Worm (Caenorhabditis elegans) whole organism, L1 larva: Measurements from ENCODE around the gene mpst-7.

Experiments used
- C04F5.9 ChIP-seq: sonication (generic microtip); optimal IDR thresholded peaks from 2 replicates; lab custom pipeline; 2016; ENCODE audit warnings: missing genetic modification characterization, missing compliant biosample characterization
- aha-1 ChIP-seq: fragments of 150-350 bp; optimal IDR thresholded peaks from 2 replicates; lab custom pipeline; 2014; ENCODE audit warnings: missing biosample characterization, missing genetic modification characterization
- alr-1 ChIP-seq: fragments of 200-800 bp; sonication (Bioruptor generic); optimal IDR thresholded peaks from 2 replicates; lab custom pipeline; 2018; ENCODE audit warnings: borderline replicate concordance, mild to moderate bottlenecking, missing genetic modification characterization, missing compliant biosample characterization
- aly-2 ChIP-seq: fragments of 150-350 bp; optimal IDR thresholded peaks from 2 replicates; lab custom pipeline; 2014; ENCODE audit warnings: missing biosample characterization, missing genetic modification characterization
- blmp-1 ChIP-seq: fragments of 150-350 bp; optimal IDR thresholded peaks from 2 replicates; lab custom pipeline; 2014; ENCODE audit warnings: missing biosample characterization, missing genetic modification characterization
- ceh-63 ChIP-seq: fragments of 200-800 bp; sonication (Bioruptor generic); optimal IDR thresholded peaks from 2 replicates; lab custom pipeline; 2018; ENCODE audit warnings: mild to moderate bottlenecking, missing genetic modification characterization, missing compliant biosample characterization
- ceh-88 ChIP-seq: fragments of 200-800 bp; sonication (Bioruptor generic); IDR thresholded peaks from 2 replicates; pipeline ENCODE4 v1.3.6; 2022; ENCODE audit warnings: missing genetic modification characterization, missing compliant biosample characterization
- dsc-1 ChIP-seq: sonication (generic microtip); optimal IDR thresholded peaks from 2 replicates; lab custom pipeline; 2016; ENCODE audit warnings: mild to moderate bottlenecking, missing genetic modification characterization, missing compliant biosample characterization
- egl-13 ChIP-seq: sonication (generic microtip); optimal IDR thresholded peaks from 2 replicates; lab custom pipeline; 2016; ENCODE audit warnings: missing genotype, missing genetic modification reagents, missing genetic modification characterization, missing compliant biosample characterization
- elt-2 ChIP-seq: sonication (generic microtip); optimal IDR thresholded peaks from 2 replicates; lab custom pipeline; 2016; ENCODE audit warnings: missing genetic modification characterization, mild to moderate bottlenecking, inconsistent platforms, missing compliant biosample characterization, missing genetic modification reagents
- elt-3 ChIP-seq, 6 experiments: fragments of 150-350 bp in 1 of 6; sonication (generic microtip); optimal IDR thresholded peaks; 2 replicates each; lab custom pipeline; 2017 to 2018; ENCODE audit warnings: missing biosample characterization in 6 of 6, missing genetic modification characterization in 6 of 6, inconsistent platforms in 1 of 6
- fkh-10 ChIP-seq: sonication (generic microtip); optimal IDR thresholded peaks from 2 replicates; lab custom pipeline; 2017; ENCODE audit warnings: missing biosample characterization, missing genetic modification reagents, missing genetic modification characterization
- fos-1 ChIP-seq: fragments of 150-350 bp; optimal IDR thresholded peaks from 2 replicates; lab custom pipeline; 2014; ENCODE audit warnings: missing biosample characterization, missing genetic modification characterization
- grh-1 ChIP-seq: fragments of 200-800 bp; sonication (Bioruptor generic); IDR thresholded peaks from 2 replicates; pipeline ENCODE4 v1.3.6; 2022; ENCODE audit warnings: missing genetic modification reagents, missing genetic modification characterization, missing compliant biosample characterization
- lin-14 ChIP-seq: fragments of 200-800 bp; sonication (Bioruptor generic); optimal IDR thresholded peaks from 2 replicates; lab custom pipeline; 2018; ENCODE audit warnings: mild to moderate bottlenecking, missing genetic modification characterization, moderate library complexity, missing compliant biosample characterization
- lin-15B ChIP-seq: fragments of 150-350 bp; sonication (generic microtip); optimal IDR thresholded peaks from 3 replicates; lab custom pipeline; 2014; ENCODE audit warnings: missing biosample characterization, missing genetic modification characterization
- lin-35 ChIP-seq, 2 experiments: fragments of 150-350 bp; optimal IDR thresholded peaks; 2 replicates each; lab custom pipeline; 2014; ENCODE audit warnings: missing biosample characterization in 2 of 2, missing genetic modification characterization in 2 of 2, missing genetic modification reagents in 2 of 2
- mdl-1 ChIP-seq, 2 experiments: fragments of 150-350 bp; optimal IDR thresholded peaks; 2 replicates each; lab custom pipeline; 2014 to 2017; ENCODE audit warnings: missing biosample characterization in 2 of 2, missing genetic modification characterization in 2 of 2, inconsistent platforms in 1 of 2
- nhr-11 ChIP-seq: fragments of 150-350 bp; optimal IDR thresholded peaks from 2 replicates; lab custom pipeline; 2014; ENCODE audit warnings: missing biosample characterization, missing genetic modification characterization
- nhr-20 ChIP-seq: sonication (generic microtip); optimal IDR thresholded peaks from 2 replicates; lab custom pipeline; 2016; ENCODE audit warnings: mild to moderate bottlenecking, missing genetic modification characterization, missing compliant biosample characterization
- nhr-47 ChIP-seq: sonication (generic microtip); optimal IDR thresholded peaks from 2 replicates; lab custom pipeline; 2016; ENCODE audit warnings: mild to moderate bottlenecking, missing genetic modification characterization, moderate library complexity, missing compliant biosample characterization
- nhr-77 ChIP-seq: fragments of 150-350 bp; optimal IDR thresholded peaks from 2 replicates; lab custom pipeline; 2014; ENCODE audit warnings: missing biosample characterization, missing genetic modification characterization
- nhr-85 ChIP-seq: sonication (generic microtip); peaks from one replicate; lab custom pipeline; 2016; ENCODE audit warnings: missing genetic modification characterization, inconsistent platforms, missing compliant biosample characterization
- pax-3 ChIP-seq: fragments of 200-800 bp; sonication (Bioruptor generic); optimal IDR thresholded peaks from 2 replicates; lab custom pipeline; 2018; ENCODE audit warnings: mild to moderate bottlenecking, missing genetic modification characterization, moderate library complexity, missing compliant biosample characterization
- rnt-1 ChIP-seq: sonication (generic microtip); optimal IDR thresholded peaks from 2 replicates; lab custom pipeline; 2016; ENCODE audit warnings: mild to moderate bottlenecking, missing genetic modification characterization, moderate library complexity, missing compliant biosample characterization
- snu-23 ChIP-seq: sonication (generic microtip); optimal IDR thresholded peaks from 2 replicates; lab custom pipeline; 2016; ENCODE audit warnings: missing genetic modification characterization, missing compliant biosample characterization
- sptf-1 ChIP-seq: fragments of 150-350 bp; optimal IDR thresholded peaks from 2 replicates; lab custom pipeline; 2014; ENCODE audit warnings: missing biosample characterization, missing genetic modification characterization
- tlp-1 ChIP-seq: fragments of 150-350 bp; optimal IDR thresholded peaks from 2 replicates; lab custom pipeline; 2014; ENCODE audit warnings: missing biosample characterization, missing genetic modification characterization
- unc-130 ChIP-seq: fragments of 150-350 bp; optimal IDR thresholded peaks from 2 replicates; lab custom pipeline; 2017; ENCODE audit warnings: missing biosample characterization, missing genetic modification characterization, inconsistent platforms
- unc-98 ChIP-seq: fragments of 200-800 bp; sonication (Bioruptor generic); IDR thresholded peaks from 2 replicates; pipeline ENCODE4 v1.3.6; 2022; ENCODE audit warnings: missing genetic modification characterization, missing compliant biosample characterization
- zag-1 ChIP-seq: fragments of 150-350 bp; optimal IDR thresholded peaks from 2 replicates; lab custom pipeline; 2014; ENCODE audit warnings: missing biosample characterization, missing genetic modification characterization
- zip-4 ChIP-seq: fragments of 200-800 bp; sonication (Bioruptor generic); optimal IDR thresholded peaks from 2 replicates; lab custom pipeline; 2018; ENCODE audit warnings: mild to moderate bottlenecking, missing genetic modification characterization, moderate library complexity, missing compliant biosample characterization
- ztf-11 ChIP-seq, 2 experiments: sonication (generic microtip); optimal IDR thresholded peaks; 2 replicates each; lab custom pipeline; 2016 to 2017; ENCODE audit warnings: missing genetic modification characterization in 2 of 2, missing biosample characterization in 1 of 2, missing compliant biosample characterization in 1 of 2

The mpst-7 gene

DNA sequence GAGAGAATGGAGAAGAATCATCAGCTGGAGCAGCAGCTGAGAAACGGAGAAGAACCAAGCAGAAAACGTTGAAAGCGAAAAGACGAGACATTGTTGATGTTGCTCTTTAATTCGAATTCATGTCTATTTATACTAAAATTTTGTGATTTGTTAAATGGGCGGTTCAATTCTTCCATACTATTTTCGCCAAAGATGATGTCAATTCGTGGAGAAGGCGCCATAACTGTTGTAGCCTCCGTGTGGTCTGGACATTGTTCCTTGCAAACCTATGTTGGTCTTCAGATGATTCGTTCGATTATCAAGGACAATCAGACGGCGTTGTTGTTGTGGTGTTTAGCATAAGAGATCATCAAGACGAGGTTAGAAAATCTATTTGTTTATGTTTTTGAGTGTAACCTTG, 36.5 kb upstream of the mpst-7 start, which contains the start of gene far-3:
TSS of gene far-3 (minus strand) at position 101 of the 400 bp plus-strand sequence.
- TF ChIP-seq ceh-88 (GFP tag; lab: Robert Waterston, UW) (no peak), egl-13 (tag; lab: Kevin White, UChicago) (no peak), tlp-1 (no peak), nhr-20 (tag; lab: Kevin White, UChicago) (no peak), fos-1 (tag; lab: Kevin White, UChicago) (no peak), ceh-63 (GFP tag; lab: Kevin White, UChicago) (no peak), unc-130 (no peak), ztf-11 (tag; optimal IDR thresholded peaks at IDR 0.05; lab: Kevin White, UChicago) (no peak), snu-23 (GFP tag; lab: Kevin White, UChicago) (no peak), C04F5.9 (tag; lab: Kevin White, UChicago) (no peak), pax-3 (tag; lab: Kevin White, UChicago) (no peak), zag-1 (tag; lab: Kevin White, UChicago) (no peak), aly-2 (tag; lab: Kevin White, UChicago) (no peak), elt-2 (tag; lab: Kevin White, UChicago) (no peak)
- TF ChIP-seq, all 84 proteins: peak for 0

ce11 chrV:12995269-12995668, 34.3 kb upstream of the mpst-7 start, which contains the start of gene far-5:
TSS of gene far-5 (plus strand) at chrV:12995569.
- TF ChIP-seq blmp-1 (tag; lab: Kevin White, UChicago) (peak; percentile 30), zip-4 (GFP tag; lab: Kevin White, UChicago) (no peak), elt-3 (tag; optimal IDR thresholded peaks at IDR 0.05; lab: Kevin White, UChicago) (peak in 1 of 6 experiments; percentile 29)

DNA sequence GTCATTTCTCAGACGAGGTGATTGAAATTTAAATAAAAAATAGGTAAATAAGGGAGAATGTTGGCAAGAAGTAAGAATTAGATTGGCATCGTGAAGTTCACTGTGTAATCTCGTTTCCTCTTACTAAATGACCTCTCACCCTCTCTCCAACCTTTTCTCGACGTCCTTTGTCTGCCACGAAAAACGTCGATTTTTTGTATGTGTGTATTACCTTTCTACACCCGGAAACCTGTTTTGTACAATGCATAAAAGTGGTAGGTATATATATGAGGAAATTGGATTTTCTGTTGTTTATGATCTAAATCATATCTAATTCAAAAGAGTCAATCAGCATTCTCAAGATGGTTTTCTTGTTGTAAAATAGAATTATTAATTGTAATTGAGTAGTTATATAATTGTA, 32.0 kb upstream of the mpst-7 start, which contains the start of the genes F15B9.11 and dsl-7:
TSS of gene F15B9.11 (minus strand) at position 5 of the 400 bp plus-strand sequence.
TSS of gene dsl-7 (plus strand) at position 260 of the 400 bp plus-strand sequence.
- TF ChIP-seq lin-14 (GFP tag; lab: Kevin White, UChicago) (peak; percentile 60), nhr-85 (peak; percentile 82), grh-1 (GFP tag; lab: Robert Waterston, UW) (0 out of 2 replicates have a peak, but pooled peaks have one; percentile 45), unc-98 (GFP tag; lab: Robert Waterston, UW) (no peak), lin-15B (tag; lab: Kevin White, UChicago) (no peak), blmp-1 (tag; lab: Kevin White, UChicago) (peak; percentile 18)

- TF ChIP-seq egl-13 (tag; lab: Kevin White, UChicago) (no peak), nhr-85 (peak; percentile 42)
Observed at ce11 chrV:12988256-12988655, 27.3 kb upstream of the mpst-7 start, which contains the start of gene F15B9.8. TSS of gene F15B9.8 (plus strand) at chrV:12988556.

ce11 chrV:12987061-12987460, 26.1 kb upstream of the mpst-7 start, which contains the start of gene shw-3:
TSS of gene shw-3 (minus strand) at chrV:12987161.
- TF ChIP-seq nhr-47 (tag; lab: Kevin White, UChicago) (no peak), grh-1 (GFP tag; lab: Robert Waterston, UW) (no peak), mdl-1 (tag; optimal IDR thresholded peaks at IDR 0.05; lab: Kevin White, UChicago) (no peak), unc-130 (no peak), aha-1 (tag; lab: Kevin White, UChicago) (no peak), sptf-1 (tag; lab: Kevin White, UChicago) (no peak), fkh-10 (no peak)

DNA sequence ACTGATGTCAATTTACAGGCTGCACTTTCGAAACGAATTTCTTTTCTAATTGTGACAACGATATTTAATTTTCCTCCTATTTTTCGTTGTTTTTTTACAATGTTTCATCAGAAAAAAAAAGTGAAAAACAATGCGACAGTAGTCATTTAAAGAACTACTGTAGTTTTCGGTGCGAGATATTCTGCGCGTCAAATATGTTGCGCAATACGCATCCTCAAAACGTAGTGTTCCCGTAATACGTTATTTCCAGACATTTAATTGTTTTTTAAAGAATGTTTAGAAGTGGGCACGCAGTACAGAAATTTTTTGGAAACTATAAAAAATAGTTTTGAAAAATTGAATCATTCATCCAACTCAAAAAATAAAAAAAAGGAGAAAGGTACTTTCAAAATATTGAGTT, 13.1 kb upstream of the mpst-7 start:
- no peak for TF ChIP-seq nhr-11 (tag; lab: Kevin White, UChicago)
- TF ChIP-seq snu-23 (GFP tag; lab: Kevin White, UChicago), result no peak
- no peak for TF ChIP-seq tlp-1
- TF ChIP-seq lin-35 (GFP tag; optimal IDR thresholded peaks at IDR 0.05; lab: Kevin White, UChicago), result no peak
- no peak for TF ChIP-seq rnt-1 (tag; lab: Kevin White, UChicago)
- TF ChIP-seq alr-1 (tag; lab: Kevin White, UChicago), result no peak
- TF ChIP-seq lin-14 (GFP tag; lab: Kevin White, UChicago), result no peak
- no peak for TF ChIP-seq ztf-11 (tag; optimal IDR thresholded peaks at IDR 0.05; lab: Kevin White, UChicago)
- TF ChIP-seq dsc-1, result no peak
- TF ChIP-seq nhr-77 (tag; lab: Kevin White, UChicago), result no peak
- TF ChIP-seq, all 84 proteins: peak for 0
